Worm (Caenorhabditis elegans): ENCODE measurements around the gene dnj-20.

ce11 chrII:9606485-9607036, 17.4 kb downstream of the dnj-20 start:
- TF ChIP-seq drap-1 (GFP tag; optimal IDR thresholded peaks at IDR 0.05) (no peak), sptf-1 (tag; optimal IDR thresholded peaks at IDR 0.05) (no peak), lin-13 (tag; optimal IDR thresholded peaks at IDR 0.05) (no peak), ztf-11 (tag; optimal IDR thresholded peaks at IDR 0.05) (no peak), ham-2 (GFP tag; optimal IDR thresholded peaks at IDR 0.05) (no peak), nhr-237 (tag; optimal IDR thresholded peaks at IDR 0.05) (no peak), nhr-28 (tag; optimal IDR thresholded peaks at IDR 0.05) (no peak), ces-1 (GFP tag; optimal IDR thresholded peaks at IDR 0.05) (no peak), mab-5 (tag; optimal IDR thresholded peaks at IDR 0.05) (no peak), nhr-76 (tag; optimal IDR thresholded peaks at IDR 0.05) (no peak)
